Fruit fly (Drosophila melanogaster) whole organism, embryonic: ENCODE measurements around the gene CG11597.

Experiments
- ATbp ChIP-seq: fragments of 200-800 bp; sonication (Bioruptor generic); optimal IDR thresholded peaks from 2 replicates; lab custom pipeline; 2017; ENCODE audit warnings: missing biosample characterization, mild to moderate bottlenecking, missing genetic modification characterization, missing genetic modification reagents
- Antp ChIP-seq: fragments of 200-800 bp; sonication (Bioruptor generic); optimal IDR thresholded peaks from 3 replicates; lab custom pipeline; 2016; ENCODE audit warnings: missing biosample characterization, missing genetic modification characterization
- CG10565 ChIP-seq: fragments of 200-800 bp; sonication (Bioruptor generic); optimal IDR thresholded peaks from 3 replicates; lab custom pipeline; 2016; ENCODE audit warnings: missing biosample characterization, mild to moderate bottlenecking, missing genetic modification characterization
- CG10959 ChIP-seq: fragments of 200-800 bp; sonication (Bioruptor generic); IDR thresholded peaks from 2 replicates; pipeline ENCODE4 v1.3.6; 2022; ENCODE audit warnings: missing biosample characterization, missing genetic modification characterization
- CG11504 ChIP-seq: fragments of 200-800 bp; sonication (Bioruptor generic); optimal IDR thresholded peaks from 3 replicates; lab custom pipeline; 2019; ENCODE audit warnings: missing biosample characterization, mild to moderate bottlenecking, missing genetic modification characterization, moderate library complexity
- CG12659 ChIP-seq: fragments of 200-800 bp; sonication (Bioruptor generic); optimal IDR thresholded peaks from 3 replicates; lab custom pipeline; 2017; ENCODE audit warnings: mild to moderate bottlenecking, missing biosample characterization, missing genetic modification reagents, missing genetic modification characterization
- CG14710 ChIP-seq: fragments of 200-800 bp; sonication (Bioruptor generic); optimal IDR thresholded peaks from 3 replicates; lab custom pipeline; 2019; ENCODE audit warnings: missing biosample characterization, mild to moderate bottlenecking, missing genetic modification characterization, moderate library complexity
- CG14860 ChIP-seq: fragments of 200-800 bp; sonication (Bioruptor generic); IDR thresholded peaks from 3 replicates; pipeline ENCODE4 v1.3.6; 2022; ENCODE audit warnings: missing biosample characterization, missing genetic modification characterization; ENCODE audit not compliant: partially characterized antibody
- CG15601 ChIP-seq: fragments of 200-800 bp; sonication (Bioruptor generic); optimal IDR thresholded peaks from 3 replicates; lab custom pipeline; 2019; ENCODE audit warnings: missing biosample characterization, mild to moderate bottlenecking, missing genetic modification characterization, moderate library complexity
- CG1602 ChIP-seq: fragments of 200-800 bp; sonication (Bioruptor generic); optimal IDR thresholded peaks from 3 replicates; lab custom pipeline; 2016; ENCODE audit warnings: missing biosample characterization, missing genetic modification characterization
- CG16815 ChIP-seq: fragments of 200-800 bp; sonication (Bioruptor generic); optimal IDR thresholded peaks from 3 replicates; lab custom pipeline; 2017; ENCODE audit warnings: missing biosample characterization, mild to moderate bottlenecking, missing genetic modification characterization
- CG17361 ChIP-seq: fragments of 200-800 bp; sonication (Bioruptor generic); IDR thresholded peaks from 3 replicates; pipeline ENCODE4 v1.3.6; 2022; ENCODE audit warnings: missing biosample characterization, missing genetic modification characterization
- CG17568 ChIP-seq: fragments of 200-800 bp; sonication (Bioruptor generic); optimal IDR thresholded peaks from 2 replicates; lab custom pipeline; 2018; ENCODE audit warnings: missing biosample characterization, mild to moderate bottlenecking, missing genetic modification characterization, moderate library complexity
- CG18262 ChIP-seq: fragments of 200-800 bp; optimal IDR thresholded peaks from 3 replicates; lab custom pipeline; 2019; ENCODE audit warnings: missing biosample characterization, mild to moderate bottlenecking, missing genetic modification characterization, moderate library complexity
- CG18599 ChIP-seq: fragments of 200-800 bp; sonication (Bioruptor generic); optimal IDR thresholded peaks from 3 replicates; lab custom pipeline; 2017; ENCODE audit warnings: missing biosample characterization, missing genetic modification characterization, mild to moderate bottlenecking, moderate library complexity, missing genetic modification reagents
- CG2116 ChIP-seq: fragments of 200-800 bp; sonication (Bioruptor generic); optimal IDR thresholded peaks from 3 replicates; lab custom pipeline; 2018; ENCODE audit warnings: missing biosample characterization, mild to moderate bottlenecking, missing genetic modification characterization
- CG32532 ChIP-seq: fragments of 200-800 bp; sonication (Bioruptor generic); IDR thresholded peaks from 2 replicates; pipeline ENCODE4 v1.3.6; 2022; ENCODE audit warnings: missing biosample characterization, missing genetic modification characterization
- CG43689 ChIP-seq: fragments of 200-800 bp; sonication (Bioruptor generic); IDR thresholded peaks from 2 replicates; pipeline ENCODE4 v1.3.6; 2022; ENCODE audit warnings: missing biosample characterization, missing genetic modification characterization
- CG7839 ChIP-seq: fragments of 200-800 bp; sonication (Bioruptor generic); optimal IDR thresholded peaks from 3 replicates; lab custom pipeline; 2018; ENCODE audit warnings: missing biosample characterization, mild to moderate bottlenecking, missing genetic modification characterization, moderate library complexity
- CG9215 ChIP-seq: fragments of 200-800 bp; sonication (Bioruptor generic); IDR thresholded peaks from 2 replicates; pipeline ENCODE4 v1.3.6; 2022; ENCODE audit warnings: missing biosample characterization, missing genetic modification characterization
- GATAe ChIP-seq: fragments of 200-800 bp; sonication (Bioruptor generic); conservative IDR thresholded peaks from 2 replicates; pipeline ENCODE4 v1.3.6; 2022; ENCODE audit warnings: missing biosample characterization, missing genetic modification characterization
- HLH4C ChIP-seq: fragments of 200-800 bp; sonication (Bioruptor generic); IDR thresholded peaks from 3 replicates; pipeline ENCODE4 v1.3.6; 2022; ENCODE audit warnings: missing biosample characterization, missing genetic modification characterization; ENCODE audit not compliant: partially characterized antibody
- HLHmδ ChIP-seq: fragments of 200-800 bp; sonication (Bioruptor generic); optimal IDR thresholded peaks from 2 replicates; lab custom pipeline; 2018; ENCODE audit warnings: missing biosample characterization, mild to moderate bottlenecking, missing genetic modification characterization, moderate library complexity
- HmgZ ChIP-seq: fragments of 200-800 bp; sonication (Bioruptor generic); optimal IDR thresholded peaks from 2 replicates; lab custom pipeline; 2018; ENCODE audit warnings: missing biosample characterization, mild to moderate bottlenecking, missing genetic modification characterization
- Lhr ChIP-seq: fragments of 200-800 bp; sonication (Bioruptor generic); optimal IDR thresholded peaks from 3 replicates; lab custom pipeline; 2017; ENCODE audit warnings: mild to moderate bottlenecking, missing biosample characterization, missing genetic modification reagents, missing genetic modification characterization
- MESR4 ChIP-seq: fragments of 200-800 bp; sonication (Bioruptor generic); optimal IDR thresholded peaks from 2 replicates; lab custom pipeline; 2018; ENCODE audit warnings: missing biosample characterization, mild to moderate bottlenecking, missing genetic modification characterization, moderate library complexity
- PHDP ChIP-seq: fragments of 200-800 bp; sonication (Bioruptor generic); optimal IDR thresholded peaks from 3 replicates; lab custom pipeline; 2018; ENCODE audit warnings: missing biosample characterization, mild to moderate bottlenecking, missing genetic modification characterization, moderate library complexity
- Rfx ChIP-seq: fragments of 200-800 bp; sonication (Bioruptor generic); IDR thresholded peaks from 2 replicates; pipeline ENCODE4 v1.3.6; 2022; ENCODE audit warnings: missing biosample characterization, missing genetic modification characterization
- Sry-β ChIP-seq: fragments of 200-800 bp; sonication (Bioruptor generic); optimal IDR thresholded peaks from 2 replicates; lab custom pipeline; 2018; ENCODE audit warnings: missing biosample characterization, mild to moderate bottlenecking, missing genetic modification characterization, moderate library complexity
- Taf1 ChIP-seq: fragments of 200-800 bp; sonication (Bioruptor generic); IDR thresholded peaks from 2 replicates; pipeline ENCODE4 v1.3.6; 2022; ENCODE audit warnings: missing biosample characterization, missing genetic modification characterization
- ci ChIP-seq: fragments of 200-800 bp; sonication (Bioruptor generic); IDR thresholded peaks from 3 replicates; pipeline ENCODE4 v1.3.6; 2022; ENCODE audit warnings: missing biosample characterization, missing genetic modification characterization
- dysf ChIP-seq: fragments of 200-800 bp; sonication (Bioruptor generic); IDR thresholded peaks from 3 replicates; pipeline ENCODE4 v1.3.6; 2022; ENCODE audit warnings: missing biosample characterization, missing genetic modification characterization
- eyg ChIP-seq: fragments of 200-800 bp; sonication (Bioruptor generic); optimal IDR thresholded peaks from 3 replicates; lab custom pipeline; 2016; ENCODE audit warnings: missing biosample characterization, missing genetic modification characterization
- fru ChIP-seq: fragments of >200 bp; optimal IDR thresholded peaks from 2 replicates; lab custom pipeline; 2017
- fu2 ChIP-seq: fragments of 200-800 bp; sonication (Bioruptor generic); optimal IDR thresholded peaks from 2 replicates; lab custom pipeline; 2016; ENCODE audit warnings: missing biosample characterization, missing genetic modification characterization
- gro ChIP-seq: fragments of 200-800 bp; sonication (Bioruptor generic); optimal IDR thresholded peaks from 2 replicates; lab custom pipeline; 2016; ENCODE audit warnings: missing biosample characterization, missing genetic modification characterization
- h ChIP-seq: fragments of >200 bp; optimal IDR thresholded peaks from 2 replicates; lab custom pipeline; 2017
- hkb ChIP-seq, 2 experiments: fragments of 200-800 bp in 1 of 2; fragments of >200 bp in 1 of 2; sonication (Bioruptor generic) in 1 of 2; IDR thresholded peaks in 1 of 2; optimal IDR thresholded peaks in 1 of 2; 2 replicates each; pipeline versions ENCODE4 v1.3.6 to Lab custom; 2017 to 2022; ENCODE audit warnings: missing biosample characterization in 1 of 2, missing genetic modification characterization in 1 of 2
- ken ChIP-seq: fragments of 200-800 bp; sonication (Bioruptor generic); IDR thresholded peaks from 3 replicates; pipeline ENCODE4 v1.3.6; 2022; ENCODE audit warnings: missing biosample characterization, missing genetic modification characterization
- lmd ChIP-seq: fragments of 200-800 bp; sonication (Bioruptor generic); IDR thresholded peaks from 2 replicates; pipeline ENCODE4 v1.3.6; 2022; ENCODE audit warnings: missing biosample characterization, missing genetic modification characterization
- mam ChIP-seq: fragments of 200-800 bp; sonication (Bioruptor generic); optimal IDR thresholded peaks from 3 replicates; lab custom pipeline; 2016; ENCODE audit warnings: missing biosample characterization, missing genetic modification characterization
- mld ChIP-seq: fragments of 200-800 bp; sonication (Bioruptor generic); IDR thresholded peaks from 3 replicates; pipeline ENCODE4 v1.3.6; 2022; ENCODE audit warnings: missing biosample characterization, missing genetic modification characterization; ENCODE audit not compliant: partially characterized antibody
- pan ChIP-seq, 4 experiments: fragments of >200 bp in 3 of 4; fragments of 200-800 bp in 1 of 4; sonication (Bioruptor generic) in 1 of 4; optimal IDR thresholded peaks in 3 of 4; IDR thresholded peaks in 1 of 4; 2 replicates each; pipeline versions ENCODE4 v1.3.6 to Lab custom; 2017 to 2022; ENCODE audit warnings: missing biosample characterization in 2 of 4, missing genetic modification characterization in 2 of 4, mixed read lengths in 1 of 4
- row ChIP-seq: fragments of 200-800 bp; sonication (Bioruptor generic); IDR thresholded peaks from 3 replicates; pipeline ENCODE4 v1.3.6; 2022; ENCODE audit warnings: missing biosample characterization, missing genetic modification characterization
- scrt ChIP-seq: fragments of 200-800 bp; sonication (Bioruptor generic); optimal IDR thresholded peaks from 2 replicates; lab custom pipeline; 2018; ENCODE audit warnings: missing biosample characterization, mild to moderate bottlenecking, missing genetic modification characterization, moderate library complexity
- slp2 ChIP-seq: fragments of 200-800 bp; sonication (Bioruptor generic); optimal IDR thresholded peaks from 2 replicates; lab custom pipeline; 2016; ENCODE audit warnings: missing biosample characterization, missing genetic modification characterization
- so ChIP-seq: fragments of 200-800 bp; sonication (Bioruptor generic); IDR thresholded peaks from 3 replicates; pipeline ENCODE4 v1.3.6; 2022; ENCODE audit warnings: missing biosample characterization, missing genetic modification characterization
- tna ChIP-seq: fragments of 200-800 bp; sonication (Bioruptor generic); IDR thresholded peaks from 2 replicates; pipeline ENCODE4 v1.3.6; 2022; ENCODE audit warnings: missing biosample characterization, missing genetic modification characterization; ENCODE audit not compliant: partially characterized antibody
- zen ChIP-seq: fragments of 200-800 bp; sonication (Bioruptor generic); optimal IDR thresholded peaks from 3 replicates; lab custom pipeline; 2018; ENCODE audit warnings: missing biosample characterization, mild to moderate bottlenecking, missing genetic modification characterization, moderate library complexity
- zen2 ChIP-seq: fragments of 200-800 bp; sonication (Bioruptor generic); IDR thresholded peaks from 3 replicates; pipeline ENCODE4 v1.3.6; 2022; ENCODE audit warnings: missing biosample characterization, missing genetic modification characterization; ENCODE audit not compliant: partially characterized antibody

Gene CG11597

DNA sequence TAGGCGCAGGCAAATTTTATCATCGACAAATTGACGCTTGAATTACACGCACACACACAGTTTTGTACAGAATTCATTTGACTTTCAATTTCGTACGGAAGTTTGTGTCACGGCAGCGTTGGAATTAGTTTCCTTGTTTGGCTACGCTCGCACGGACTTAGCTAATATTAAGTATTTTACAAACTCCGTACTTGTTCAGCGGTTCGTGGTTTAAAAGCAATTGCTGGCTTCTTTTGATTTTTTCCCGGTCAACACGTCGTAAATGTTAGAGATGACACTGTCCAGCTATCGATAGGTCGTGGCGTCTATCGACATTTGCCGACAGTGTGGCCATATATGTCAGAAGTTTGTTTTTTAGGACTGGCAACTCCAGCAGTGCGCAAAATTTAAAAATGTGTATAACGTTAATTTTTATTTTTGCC lies 11.2 kb upstream of the CG11597 start, which contains the start of gene CycA (continued):
- TF ChIP-seq so (GFP tag; lab: Robert Waterston, UW) = no peak
- no peak for TF ChIP-seq fu2 (GFP tag; lab: Kevin White, UChicago)
- no peak for TF ChIP-seq CG1602 (GFP tag; lab: Kevin White, UChicago)
- no peak for TF ChIP-seq lmd (GFP tag; lab: Robert Waterston, UW)
- no peak for TF ChIP-seq HLHmδ (GFP tag; lab: Kevin White, UChicago)
- no peak for TF ChIP-seq Sry-β (GFP tag; lab: Kevin White, UChicago)
- TF ChIP-seq CG32532 (GFP tag; lab: Robert Waterston, UW) = no peak
- TF ChIP-seq HmgZ (tag; lab: Kevin White, UChicago) = peak; percentile 40
- TF ChIP-seq CG16815 (GFP tag; lab: Kevin White, UChicago) = no peak
- peak; percentile 63 for TF ChIP-seq HLH4C (GFP tag; lab: Robert Waterston, UW)
- no peak for TF ChIP-seq ci (GFP tag; lab: Robert Waterston, UW)
- TF ChIP-seq GATAe (GFP tag; lab: Robert Waterston, UW) = no peak
- peak; percentile 64 for TF ChIP-seq MESR4 (GFP tag; lab: Kevin White, UChicago)
- TF ChIP-seq Antp = peak; percentile 19
- TF ChIP-seq Rfx (GFP tag; lab: Robert Waterston, UW) = no peak
- no peak for TF ChIP-seq scrt (GFP tag; lab: Kevin White, UChicago)
- TF ChIP-seq ATbp (GFP tag; lab: Kevin White, UChicago) = no peak
- peak; percentile 82 for TF ChIP-seq tna (GFP tag; lab: Robert Waterston, UW)
- TF ChIP-seq pan (optimal IDR thresholded peaks at IDR 0.05; lab: Kevin White, UChicago) = no peak
- TF ChIP-seq pan (GFP tag; optimal IDR thresholded peaks at IDR 0.05 in 1 of 2, IDR thresholded peaks at IDR 0.05 in 1 of 2) = no peak
- TF ChIP-seq ken (GFP tag; lab: Robert Waterston, UW) = peak; percentile 44; the same call in 1 of the 3 replicates
- no peak for TF ChIP-seq slp2 (GFP tag; lab: Kevin White, UChicago)
- TF ChIP-seq CG17361 (GFP tag; lab: Robert Waterston, UW) = no peak
- peak; percentile 68; the same call in 1 of the 3 replicates for TF ChIP-seq zen2 (GFP tag; lab: Robert Waterston, UW)
- peak; percentile 26 for TF ChIP-seq Lhr
- no peak for TF ChIP-seq mam
- no peak for TF ChIP-seq dysf
- TF ChIP-seq CG14860 (GFP tag; lab: Robert Waterston, UW) = peak; percentile 68
- TF ChIP-seq CG18599 (GFP tag; lab: Kevin White, UChicago) = no peak
- peak; percentile 13; the same call in 1 of the 3 replicates for TF ChIP-seq row (GFP tag; lab: Robert Waterston, UW)
- TF ChIP-seq CG14710 (tag; lab: Kevin White, UChicago) = peak; percentile 79
- peak; percentile 55 for TF ChIP-seq gro (GFP tag; lab: Kevin White, UChicago)
- no peak for TF ChIP-seq Taf1 (GFP tag; lab: Robert Waterston, UW)
- TF ChIP-seq CG2116 (GFP tag; lab: Kevin White, UChicago) = peak; percentile 87
- TF ChIP-seq hkb (optimal IDR thresholded peaks at IDR 0.05; lab: Kevin White, UChicago) = peak; percentile 12
- 0 out of 2 replicates have a peak, but pooled peaks have one; percentile 13 for TF ChIP-seq hkb (GFP tag; IDR thresholded peaks at IDR 0.05; lab: Robert Waterston, UW)
- peak; percentile 2 for TF ChIP-seq CG18262 (tag; lab: Kevin White, UChicago)
- peak; percentile 52 for TF ChIP-seq CG12659 (GFP tag; lab: Kevin White, UChicago)
- peak; percentile 29 for TF ChIP-seq zen (tag; lab: Kevin White, UChicago)
- peak; percentile 65 for TF ChIP-seq mld
- TF ChIP-seq CG15601 (tag; lab: Kevin White, UChicago) = peak; percentile 51
- peak; percentile 61 for TF ChIP-seq CG11504
- no peak for TF ChIP-seq eyg (GFP tag; lab: Kevin White, UChicago)
- TF ChIP-seq PHDP (tag; lab: Kevin White, UChicago) = peak; percentile 9
- TF ChIP-seq fru (lab: Kevin White, UChicago) = no peak
- no peak for TF ChIP-seq CG10959
- TF ChIP-seq h = no peak
- peak; percentile 99 for TF ChIP-seq CG9215
- peak; percentile 33 for TF ChIP-seq CG17568 (GFP tag; lab: Kevin White, UChicago)
- no peak for TF ChIP-seq CG7839
- no peak for TF ChIP-seq CG10565 (GFP tag; lab: Kevin White, UChicago)
- TF ChIP-seq CG43689 (GFP tag; lab: Robert Waterston, UW) = no peak
